Fruit fly (Drosophila melanogaster): Measurements from ENCODE around the gene mop.

DNA sequence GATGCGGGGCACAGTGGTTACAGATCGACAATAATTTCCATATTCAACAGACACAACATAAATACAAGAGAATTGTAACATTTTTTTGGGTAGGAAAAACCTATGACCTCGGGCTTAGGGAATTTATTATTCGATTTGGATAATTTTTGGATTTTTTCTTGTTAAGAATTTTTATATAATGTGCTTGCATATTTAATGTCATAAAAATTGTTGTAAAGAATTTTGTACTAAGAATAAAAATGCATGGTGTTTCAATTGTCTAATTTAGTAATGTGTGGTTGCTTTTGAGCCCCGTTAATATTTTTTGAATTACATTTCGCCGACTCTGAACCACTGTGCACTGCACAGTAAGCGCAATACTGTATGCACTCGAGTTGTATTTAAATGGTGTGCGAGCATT, 40.7 kb upstream of the mop start:
- TF ChIP-seq usp (GFP tag; optimal IDR thresholded peaks at IDR 0.05): no peak
- no peak for TF ChIP-seq CG8478 (optimal IDR thresholded peaks at IDR 0.05)
- no peak for TF ChIP-seq pan (optimal IDR thresholded peaks at IDR 0.05)
- no peak for TF ChIP-seq EcR (GFP tag; optimal IDR thresholded peaks at IDR 0.05)
- TF ChIP-seq psq (optimal IDR thresholded peaks at IDR 0.05): no peak
